Fruit fly (Drosophila melanogaster) whole organism, embryonic: Measurements from ENCODE around the gene CG16852.
A peak's percentile ranks its signal among the peaks of the same experiment; 100 is the strongest.

Experiments used
- Abd-B ChIP-seq: fragments of 200-800 bp; sonication (Bioruptor generic); optimal IDR thresholded peaks from 2 replicates; lab custom pipeline; 2018; ENCODE audit warnings: missing biosample characterization, mild to moderate bottlenecking, missing genetic modification characterization, moderate library complexity
- Ada2b ChIP-seq: fragments of 200-800 bp; sonication (Bioruptor generic); IDR thresholded peaks from 2 replicates; pipeline ENCODE4 v1.3.6; 2022; ENCODE audit warnings: missing biosample characterization, missing genetic modification characterization
- Asciz ChIP-seq: fragments of 200-800 bp; sonication (Bioruptor generic); optimal IDR thresholded peaks from 2 replicates; lab custom pipeline; 2017; ENCODE audit warnings: missing biosample characterization, mild to moderate bottlenecking, missing genetic modification characterization, missing genetic modification reagents
- Bteb2 ChIP-seq: fragments of 200-800 bp; sonication (Bioruptor generic); optimal IDR thresholded peaks from 2 replicates; lab custom pipeline; 2016; ENCODE audit warnings: missing biosample characterization, missing genetic modification characterization
- CG12659 ChIP-seq: fragments of 200-800 bp; sonication (Bioruptor generic); optimal IDR thresholded peaks from 3 replicates; lab custom pipeline; 2017; ENCODE audit warnings: mild to moderate bottlenecking, missing biosample characterization, missing genetic modification reagents, missing genetic modification characterization
- CG12942 ChIP-seq: fragments of 200-800 bp; sonication (Bioruptor generic); optimal IDR thresholded peaks from 3 replicates; lab custom pipeline; 2016; ENCODE audit warnings: missing biosample characterization, missing genetic modification characterization
- CG14050 ChIP-seq: fragments of 200-800 bp; sonication (Bioruptor generic); IDR thresholded peaks from 3 replicates; pipeline ENCODE4 v1.3.6; 2022; ENCODE audit warnings: missing biosample characterization, missing genetic modification characterization
- CG15269 ChIP-seq: fragments of 200-800 bp; sonication (Bioruptor generic); optimal IDR thresholded peaks from 2 replicates; lab custom pipeline; 2018; ENCODE audit warnings: missing biosample characterization, mild to moderate bottlenecking, missing genetic modification characterization, moderate library complexity
- CG15696 ChIP-seq: fragments of 200-800 bp; sonication (Bioruptor generic); optimal IDR thresholded peaks from 2 replicates; lab custom pipeline; 2019; ENCODE audit warnings: missing biosample characterization, mild to moderate bottlenecking, missing genetic modification characterization, moderate library complexity
- CG17359 ChIP-seq: fragments of 200-800 bp; sonication (Bioruptor generic); optimal IDR thresholded peaks from 3 replicates; lab custom pipeline; 2018; ENCODE audit warnings: missing biosample characterization, mild to moderate bottlenecking, missing genetic modification characterization, moderate library complexity
- CG2120 ChIP-seq: fragments of 200-800 bp; sonication (Bioruptor generic); optimal IDR thresholded peaks from 3 replicates; lab custom pipeline; 2016; ENCODE audit warnings: missing biosample characterization, missing genetic modification characterization
- CG43689 ChIP-seq: fragments of 200-800 bp; sonication (Bioruptor generic); IDR thresholded peaks from 2 replicates; pipeline ENCODE4 v1.3.6; 2022; ENCODE audit warnings: missing biosample characterization, missing genetic modification characterization
- CG8281 ChIP-seq: fragments of 200-800 bp; sonication (Bioruptor generic); optimal IDR thresholded peaks from 2 replicates; lab custom pipeline; 2018; ENCODE audit warnings: missing biosample characterization, mild to moderate bottlenecking, missing genetic modification characterization, moderate library complexity
- CG9876 ChIP-seq: fragments of 200-800 bp; sonication (Bioruptor generic); optimal IDR thresholded peaks from 2 replicates; lab custom pipeline; 2016; ENCODE audit warnings: missing biosample characterization, missing genetic modification characterization
- D ChIP-seq, 2 experiments: fragments of 200-800 bp in 1 of 2; fragments of >200 bp in 1 of 2; sonication (Bioruptor generic) in 1 of 2; optimal IDR thresholded peaks; 2 replicates in 1 of 2; 3 replicates in 1 of 2; lab custom pipeline; 2017; ENCODE audit warnings: mild to moderate bottlenecking in 1 of 2, missing biosample characterization in 1 of 2, missing genetic modification characterization in 1 of 2, missing genetic modification reagents in 1 of 2
- D19B ChIP-seq: fragments of 200-800 bp; sonication (Bioruptor generic); optimal IDR thresholded peaks from 2 replicates; lab custom pipeline; 2017; ENCODE audit warnings: missing biosample characterization, mild to moderate bottlenecking, missing genetic modification characterization
- Drgx ChIP-seq: fragments of 200-800 bp; sonication (Bioruptor generic); IDR thresholded peaks from 2 replicates; pipeline ENCODE4 v1.3.6; 2022; ENCODE audit warnings: missing biosample characterization, missing genetic modification characterization
- Fer1 ChIP-seq: fragments of 200-800 bp; sonication (Bioruptor generic); optimal IDR thresholded peaks from 2 replicates; lab custom pipeline; 2017; ENCODE audit warnings: missing biosample characterization, mild to moderate bottlenecking, missing genetic modification characterization
- HHEX ChIP-seq: fragments of 200-800 bp; sonication (Bioruptor generic); optimal IDR thresholded peaks from 3 replicates; lab custom pipeline; 2017; ENCODE audit warnings: missing biosample characterization, mild to moderate bottlenecking, missing genetic modification characterization, missing genetic modification reagents
- Hey ChIP-seq: fragments of 200-800 bp; sonication (Bioruptor generic); optimal IDR thresholded peaks from 3 replicates; lab custom pipeline; 2018; ENCODE audit warnings: missing biosample characterization, mild to moderate bottlenecking, missing genetic modification characterization
- NfI ChIP-seq: fragments of 200-800 bp; sonication (Bioruptor generic); optimal IDR thresholded peaks from 3 replicates; lab custom pipeline; 2018; ENCODE audit warnings: missing biosample characterization, mild to moderate bottlenecking, missing genetic modification characterization, moderate library complexity
- Scr ChIP-seq: fragments of 200-800 bp; sonication (Bioruptor generic); IDR thresholded peaks from 2 replicates; pipeline ENCODE4 v1.3.6; 2022; ENCODE audit warnings: missing biosample characterization, missing genetic modification characterization; ENCODE audit not compliant: partially characterized antibody
- Trl ChIP-seq, 3 experiments: fragments of >200 bp in 2 of 3; fragments of 200-800 bp in 1 of 3; sonication (Bioruptor generic) in 1 of 3; optimal IDR thresholded peaks; 2 replicates in 1 of 3; 3 replicates in 2 of 3; lab custom pipeline; 2016 to 2017; ENCODE audit warnings: missing biosample characterization in 1 of 3, missing genetic modification characterization in 1 of 3
- ap ChIP-seq: fragments of 200-800 bp; sonication (Bioruptor generic); IDR thresholded peaks from 2 replicates; pipeline ENCODE4 v1.3.6; 2022; ENCODE audit warnings: missing biosample characterization, missing genetic modification characterization
- ara ChIP-seq: fragments of 200-800 bp; sonication (Bioruptor generic); IDR thresholded peaks from 2 replicates; pipeline ENCODE4 v1.3.6; 2022; ENCODE audit warnings: missing biosample characterization, missing genetic modification characterization
- bab2 ChIP-seq: fragments of 200-800 bp; sonication (Bioruptor generic); optimal IDR thresholded peaks from 2 replicates; lab custom pipeline; 2016; ENCODE audit warnings: missing biosample characterization, missing genetic modification characterization
- cg ChIP-seq: fragments of 200-800 bp; sonication (Bioruptor generic); optimal IDR thresholded peaks from 3 replicates; lab custom pipeline; 2019; ENCODE audit warnings: missing biosample characterization, mild to moderate bottlenecking, missing genetic modification characterization, moderate library complexity
- chinmo ChIP-seq: fragments of 200-800 bp; sonication (Bioruptor generic); IDR thresholded peaks from 4 replicates; pipeline ENCODE4 v1.3.6; 2022; ENCODE audit warnings: missing biosample characterization, missing genetic modification characterization; ENCODE audit not compliant: partially characterized antibody
- crp ChIP-seq, 2 experiments: fragments of 200-800 bp; sonication (Bioruptor generic); optimal IDR thresholded peaks; 2 replicates in 1 of 2; 3 replicates in 1 of 2; lab custom pipeline; 2017; ENCODE audit warnings: missing biosample characterization in 2 of 2, missing genetic modification characterization in 2 of 2, mild to moderate bottlenecking in 1 of 2, moderate library complexity in 1 of 2
- dati ChIP-seq: fragments of 200-800 bp; sonication (Bioruptor generic); IDR thresholded peaks from 2 replicates; pipeline ENCODE4 v1.3.6; 2022; ENCODE audit warnings: missing biosample characterization, missing genetic modification characterization
- dysf ChIP-seq: fragments of 200-800 bp; sonication (Bioruptor generic); IDR thresholded peaks from 3 replicates; pipeline ENCODE4 v1.3.6; 2022; ENCODE audit warnings: missing biosample characterization, missing genetic modification characterization
- fd96Cb ChIP-seq: fragments of 200-800 bp; sonication (Bioruptor generic); optimal IDR thresholded peaks from 2 replicates; lab custom pipeline; 2018; ENCODE audit warnings: missing biosample characterization, mild to moderate bottlenecking, missing genetic modification characterization, moderate library complexity
- hkb ChIP-seq, 2 experiments: fragments of 200-800 bp in 1 of 2; fragments of >200 bp in 1 of 2; sonication (Bioruptor generic) in 1 of 2; IDR thresholded peaks in 1 of 2; optimal IDR thresholded peaks in 1 of 2; 2 replicates each; pipeline versions ENCODE4 v1.3.6 to Lab custom; 2017 to 2022; ENCODE audit warnings: missing biosample characterization in 1 of 2, missing genetic modification characterization in 1 of 2
- kay ChIP-seq: fragments of 200-800 bp; sonication (Bioruptor generic); optimal IDR thresholded peaks from 2 replicates; lab custom pipeline; 2016; ENCODE audit warnings: missing biosample characterization, missing genetic modification characterization
- nmo ChIP-seq: fragments of 200-800 bp; sonication (Bioruptor generic); optimal IDR thresholded peaks from 2 replicates; lab custom pipeline; 2018; ENCODE audit warnings: missing biosample characterization, mild to moderate bottlenecking, missing genetic modification characterization, moderate library complexity
- oc ChIP-seq: fragments of 200-800 bp; sonication (Bioruptor generic); optimal IDR thresholded peaks from 2 replicates; lab custom pipeline; 2018; ENCODE audit warnings: missing biosample characterization, mild to moderate bottlenecking, missing genetic modification characterization, moderate library complexity
- p53 ChIP-seq: fragments of 200-800 bp; sonication (Bioruptor generic); optimal IDR thresholded peaks from 2 replicates; lab custom pipeline; 2016; ENCODE audit warnings: missing biosample characterization, missing genetic modification characterization
- pan ChIP-seq, 4 experiments: fragments of >200 bp in 3 of 4; fragments of 200-800 bp in 1 of 4; sonication (Bioruptor generic) in 1 of 4; optimal IDR thresholded peaks in 3 of 4; IDR thresholded peaks in 1 of 4; 2 replicates each; pipeline versions ENCODE4 v1.3.6 to Lab custom; 2017 to 2022; ENCODE audit warnings: missing biosample characterization in 2 of 4, missing genetic modification characterization in 2 of 4, mixed read lengths in 1 of 4
- pb ChIP-seq: fragments of 200-800 bp; sonication (Bioruptor generic); optimal IDR thresholded peaks from 3 replicates; lab custom pipeline; 2016; ENCODE audit warnings: missing biosample characterization, missing genetic modification characterization
- pnt ChIP-seq: fragments of 200-800 bp; sonication (Bioruptor generic); optimal IDR thresholded peaks from 3 replicates; lab custom pipeline; 2016; ENCODE audit warnings: missing biosample characterization, missing genetic modification characterization
- scrt ChIP-seq: fragments of 200-800 bp; sonication (Bioruptor generic); optimal IDR thresholded peaks from 2 replicates; lab custom pipeline; 2018; ENCODE audit warnings: missing biosample characterization, mild to moderate bottlenecking, missing genetic modification characterization, moderate library complexity
- shn ChIP-seq: fragments of 200-800 bp; sonication (Bioruptor generic); optimal IDR thresholded peaks from 3 replicates; lab custom pipeline; 2016; ENCODE audit warnings: missing biosample characterization, missing genetic modification characterization
- tin ChIP-seq: fragments of 200-800 bp; sonication (Bioruptor generic); optimal IDR thresholded peaks from 3 replicates; lab custom pipeline; 2016; ENCODE audit warnings: missing biosample characterization, missing genetic modification characterization
- unc-4 ChIP-seq: fragments of 200-800 bp; sonication (Bioruptor generic); IDR thresholded peaks from 2 replicates; pipeline ENCODE4 v1.3.6; 2022; ENCODE audit warnings: missing biosample characterization, missing genetic modification characterization; ENCODE audit not compliant: partially characterized antibody
- usp ChIP-seq: fragments of >200 bp; optimal IDR thresholded peaks from 2 replicates; lab custom pipeline; 2017; ENCODE audit warnings: missing biosample characterization, missing genetic modification characterization

CG16852 gene

dm6 chr2L:13513331-13514261 lies 27.0 kb upstream of the CG16852 start (continued):
- TF ChIP-seq Abd-B (peak; percentile 13), hkb (optimal IDR thresholded peaks at IDR 0.05; lab: Kevin White, UChicago) (no peak), hkb (GFP tag; IDR thresholded peaks at IDR 0.05; lab: Robert Waterston, UW) (peak; percentile 60), fd96Cb (peak; percentile 45), CG2120 (GFP tag; lab: Kevin White, UChicago) (peak; percentile 78), unc-4 (GFP tag; lab: Robert Waterston, UW) (no peak), NfI (GFP tag; lab: Kevin White, UChicago) (peak; percentile 63), CG12659 (GFP tag; lab: Kevin White, UChicago) (peak; percentile 66), HHEX (peak; percentile 74), pnt (GFP tag; lab: Kevin White, UChicago) (peak; percentile 58), CG43689 (GFP tag; lab: Robert Waterston, UW) (no peak), cg (GFP tag; lab: Kevin White, UChicago) (peak; percentile 54), CG8281 (tag; lab: Kevin White, UChicago) (peak; percentile 14), Scr (GFP tag; lab: Robert Waterston, UW) (no peak), scrt (GFP tag; lab: Kevin White, UChicago) (no peak), CG14050 (peak; percentile 58; the same call in 2 of the 3 replicates), Ada2b (GFP tag; lab: Robert Waterston, UW) (peak; percentile 69; the same call in 1 of the 2 replicates), nmo (GFP tag; lab: Kevin White, UChicago) (peak; percentile 57), CG12942 (GFP tag; lab: Kevin White, UChicago) (no peak), bab2 (peak; percentile 69), D (optimal IDR thresholded peaks at IDR 0.05; lab: Kevin White, UChicago) (no peak), D (GFP tag; optimal IDR thresholded peaks at IDR 0.05; lab: Kevin White, UChicago) (peak; percentile 25), dati (GFP tag; lab: Robert Waterston, UW) (no peak), p53 (GFP tag; lab: Kevin White, UChicago) (no peak), ap (GFP tag; lab: Robert Waterston, UW) (peak; percentile 64), Trl (optimal IDR thresholded peaks at IDR 0.05; lab: Kevin White, UChicago) (peak; percentile 92 to 100), Trl (GFP tag; optimal IDR thresholded peaks at IDR 0.05; lab: Kevin White, UChicago) (peak; percentile 76), pan (optimal IDR thresholded peaks at IDR 0.05; lab: Kevin White, UChicago) (no peak), pan (GFP tag; optimal IDR thresholded peaks at IDR 0.05 in 1 of 2, IDR thresholded peaks at IDR 0.05 in 1 of 2) (peak in 1 of 2 experiments; percentile 77), tin (GFP tag; lab: Kevin White, UChicago) (peak; percentile 58), kay (GFP tag; lab: Kevin White, UChicago) (peak; percentile 68), Fer1 (peak; percentile 20), CG17359 (tag; lab: Kevin White, UChicago) (peak; percentile 44), Bteb2 (GFP tag; lab: Kevin White, UChicago) (peak; percentile 40), dysf (peak; percentile 72), chinmo (peak; percentile 90; the same call in 2 of the 4 replicates), oc (tag; lab: Kevin White, UChicago) (no peak), Asciz (GFP tag; lab: Kevin White, UChicago) (peak; percentile 56), usp (GFP tag; lab: Kevin White, UChicago) (no peak), CG15696 (tag; lab: Kevin White, UChicago) (peak; percentile 15), crp (GFP tag; optimal IDR thresholded peaks at IDR 0.05; lab: Kevin White, UChicago) (no peak), Hey (tag; lab: Kevin White, UChicago) (no peak), pb (GFP tag; lab: Kevin White, UChicago) (peak; percentile 11), CG15269 (tag; lab: Kevin White, UChicago) (peak; percentile 43), shn (peak; percentile 70), D19B (peak; percentile 47), ara (GFP tag; lab: Robert Waterston, UW) (peak; percentile 48; the same call in 1 of the 2 replicates), CG9876 (GFP tag; lab: Kevin White, UChicago) (peak; percentile 63), Drgx (peak; percentile 56)
